Worm (Caenorhabditis elegans): Measurements from ENCODE around the gene T13H5.8.

The T13H5.8 gene

DNA sequence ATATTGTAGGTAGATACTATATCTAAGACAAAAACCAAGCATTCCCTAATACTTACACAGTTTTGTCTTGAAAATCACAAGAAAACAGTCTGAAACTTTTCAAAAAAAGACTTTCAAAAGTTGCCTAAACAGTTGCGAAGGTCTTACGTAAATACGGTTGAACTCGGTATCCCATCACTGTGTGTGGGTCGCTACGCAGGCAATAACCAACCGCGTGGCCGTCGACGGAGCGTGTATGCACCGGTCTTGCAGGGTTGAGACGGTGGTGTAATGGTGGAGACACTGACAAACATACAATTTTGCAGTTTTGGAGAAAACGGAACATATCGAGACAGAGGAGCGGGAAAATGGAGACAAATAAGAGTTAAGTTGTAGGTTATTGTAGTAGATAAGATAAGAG lies 42.9 kb downstream of the T13H5.8 start, which contains the start of gene iff-2 (continued):
- TF ChIP-seq daf-19 (GFP tag; conservative IDR thresholded peaks at IDR 0.05): peak; percentile 71
- TF ChIP-seq daf-12 (tag; optimal IDR thresholded peaks at IDR 0.05): no peak
- TF ChIP-seq rbr-2 (tag; optimal IDR thresholded peaks at IDR 0.05): peak; percentile 99
- TF ChIP-seq madf-5 (GFP tag; IDR thresholded peaks at IDR 0.05): peak in 1 of 2 experiments; percentile 89; a peak in 1 of 4 replicates
- TF ChIP-seq pqm-1 (tag; optimal IDR thresholded peaks at IDR 0.05): peak; percentile 92
- peak; percentile 77 for TF ChIP-seq ces-1 (GFP tag; optimal IDR thresholded peaks at IDR 0.05)
- peak; percentile 73 for TF ChIP-seq set-16 (GFP tag; IDR thresholded peaks at IDR 0.05)
- TF ChIP-seq hmg-1.1 (GFP tag; IDR thresholded peaks at IDR 0.05): peak; percentile 99
- TF ChIP-seq mdl-1 (tag; optimal IDR thresholded peaks at IDR 0.05): peak; percentile 93 to 99
- peak; percentile 98 for TF ChIP-seq nhr-42 (GFP tag; IDR thresholded peaks at IDR 0.05)
- TF ChIP-seq ceh-20 (GFP tag; IDR thresholded peaks at IDR 0.05): peak; percentile 98
- TF ChIP-seq nhr-11 (tag; optimal IDR thresholded peaks at IDR 0.05): peak; percentile 100
- peak; percentile 100 for TF ChIP-seq aha-1 (tag)
- TF ChIP-seq ztf-11 (tag; optimal IDR thresholded peaks at IDR 0.05): peak; percentile 2
- TF ChIP-seq lir-3 (tag; optimal IDR thresholded peaks at IDR 0.05): peak; percentile 76
- peak; percentile 100 for TF ChIP-seq nhr-28 (tag; optimal IDR thresholded peaks at IDR 0.05)
- TF ChIP-seq Y75B8A.6 (GFP tag; IDR thresholded peaks at IDR 0.05): peak; percentile 96
- TF ChIP-seq mes-2 (tag; optimal IDR thresholded peaks at IDR 0.05; ENCODE audit: poor library complexity, severe bottlenecking): peak; percentile 97
- TF ChIP-seq php-3 (GFP tag; IDR thresholded peaks at IDR 0.05): peak; percentile 95
- peak; percentile 75 for TF ChIP-seq F10B5.3 (tag; optimal IDR thresholded peaks at IDR 0.05)
- peak; percentile 95 for TF ChIP-seq skn-1 (tag; optimal IDR thresholded peaks at IDR 0.05)
- peak; percentile 93 for TF ChIP-seq vab-7 (GFP tag; IDR thresholded peaks at IDR 0.05)
- TF ChIP-seq zag-1 (tag; optimal IDR thresholded peaks at IDR 0.05): peak; percentile 81
- TF ChIP-seq daf-16 (GFP tag; optimal IDR thresholded peaks at IDR 0.05): peak; percentile 89 to 91
- TF ChIP-seq daf-16 (tag; optimal IDR thresholded peaks at IDR 0.05): peak; percentile 92
- TF ChIP-seq sdz-12 (GFP tag; optimal IDR thresholded peaks at IDR 0.05): peak; percentile 60
- TF ChIP-seq egl-43 (GFP tag; IDR thresholded peaks at IDR 0.05): no peak; the same call in 1 of the 2 replicates
- peak; percentile 47 to 92 for TF ChIP-seq ZK546.5 (tag; optimal IDR thresholded peaks at IDR 0.05)
- TF ChIP-seq daf-8 (GFP tag; IDR thresholded peaks at IDR 0.05): no peak
- peak; percentile 99 for TF ChIP-seq lin-13 (GFP tag; optimal IDR thresholded peaks at IDR 0.05)
- peak; percentile 99 for TF ChIP-seq hlh-11 (tag; optimal IDR thresholded peaks at IDR 0.05)
- peak; percentile 50 for TF ChIP-seq R02D3.7 (tag; optimal IDR thresholded peaks at IDR 0.05)
- TF ChIP-seq hif-1 (tag; optimal IDR thresholded peaks at IDR 0.05): peak; percentile 88 to 96
- peak; percentile 94 for TF ChIP-seq nhr-41 (GFP tag; IDR thresholded peaks at IDR 0.05)
- TF ChIP-seq nhr-102 (tag; optimal IDR thresholded peaks at IDR 0.05): peak; percentile 97
- TF ChIP-seq lin-15B (tag; optimal IDR thresholded peaks at IDR 0.05): peak; percentile 98

- TF ChIP-seq T20F7.1 (GFP tag; optimal IDR thresholded peaks at IDR 0.05) (no peak), ceh-44 (GFP tag; IDR thresholded peaks at IDR 0.05) (no peak), F26F4.8 (GFP tag; conservative IDR thresholded peaks at IDR 0.05) (no peak), snpc-1.2 (GFP tag; IDR thresholded peaks at IDR 0.05) (no peak), jun-1 (tag; optimal IDR thresholded peaks at IDR 0.05) (no peak), saeg-2 (GFP tag; IDR thresholded peaks at IDR 0.05) (no peak), ctbp-1 (GFP tag; IDR thresholded peaks at IDR 0.05) (no peak), nhr-76 (tag; optimal IDR thresholded peaks at IDR 0.05) (no peak), nhr-77 (tag; optimal IDR thresholded peaks at IDR 0.05) (no peak)
Measured at ce11 chrII:8562002-8562401, 43.7 kb downstream of the T13H5.8 start, which contains the start of gene F54C9.14. Gene F54C9.14, plus strand, starts transcription at chrII:8562302.
